Fruit fly (Drosophila melanogaster): ENCODE results near the gene cyst.

dm6 chr2L:19542268-19542773, 33.8 kb upstream of the cyst start:
- TF ChIP-seq Pif1A (GFP tag; optimal IDR thresholded peaks at IDR 0.05) = no peak
- no peak for TF ChIP-seq CG15710 (tag; optimal IDR thresholded peaks at IDR 0.05)
- TF ChIP-seq CG9948 (tag; optimal IDR thresholded peaks at IDR 0.05) = no peak
- TF ChIP-seq EcR (GFP tag; optimal IDR thresholded peaks at IDR 0.05) = no peak
- TF ChIP-seq CG8159 (tag; optimal IDR thresholded peaks at IDR 0.05) = no peak
- no peak for TF ChIP-seq CG14655 (GFP tag; optimal IDR thresholded peaks at IDR 0.05)
- TF ChIP-seq CG4496 (GFP tag; IDR thresholded peaks at IDR 0.05) = no peak
- no peak for TF ChIP-seq CG32121 (GFP tag; IDR thresholded peaks at IDR 0.05)

Data from whole organism, pupa.